Fruit fly (Drosophila melanogaster) whole organism, embryonic: ENCODE measurements around the gene CG31826.

ENCODE experiments used
- Abd-B ChIP-seq: fragments of 200-800 bp; sonication (Bioruptor generic); optimal IDR thresholded peaks from 2 replicates; lab custom pipeline; 2018; ENCODE audit warnings: missing biosample characterization, mild to moderate bottlenecking, missing genetic modification characterization, moderate library complexity
- Asciz ChIP-seq: fragments of 200-800 bp; sonication (Bioruptor generic); optimal IDR thresholded peaks from 2 replicates; lab custom pipeline; 2017; ENCODE audit warnings: missing biosample characterization, mild to moderate bottlenecking, missing genetic modification characterization, missing genetic modification reagents
- Bdp1 ChIP-seq: fragments of 200-800 bp; sonication (Bioruptor generic); optimal IDR thresholded peaks from 3 replicates; lab custom pipeline; 2016; ENCODE audit warnings: missing biosample characterization, missing genetic modification characterization
- BtbVII ChIP-seq: fragments of 200-800 bp; sonication (Bioruptor generic); optimal IDR thresholded peaks from 3 replicates; lab custom pipeline; 2017; ENCODE audit warnings: missing biosample characterization, mild to moderate bottlenecking, missing genetic modification characterization
- CG10267 ChIP-seq: fragments of 200-800 bp; sonication (Bioruptor generic); optimal IDR thresholded peaks from 2 replicates; lab custom pipeline; 2018; ENCODE audit warnings: missing biosample characterization, mild to moderate bottlenecking, missing genetic modification characterization, moderate library complexity
- CG11723 ChIP-seq: fragments of 200-800 bp; sonication (Bioruptor generic); optimal IDR thresholded peaks from 2 replicates; lab custom pipeline; 2017; ENCODE audit warnings: missing biosample characterization, mild to moderate bottlenecking, missing genetic modification characterization
- CG12236 ChIP-seq: fragments of 200-800 bp; sonication (Bioruptor generic); optimal IDR thresholded peaks from 2 replicates; lab custom pipeline; 2016; ENCODE audit warnings: missing biosample characterization, missing genetic modification characterization
- CG1233 ChIP-seq: fragments of 200-800 bp; sonication (Bioruptor generic); optimal IDR thresholded peaks from 4 replicates; lab custom pipeline; 2018; ENCODE audit warnings: missing biosample characterization, mild to moderate bottlenecking, missing genetic modification characterization
- CG12744 ChIP-seq: fragments of 200-800 bp; sonication (Bioruptor generic); optimal IDR thresholded peaks from 2 replicates; lab custom pipeline; 2016; ENCODE audit warnings: missing biosample characterization, missing genetic modification characterization
- CG12769 ChIP-seq: fragments of 200-800 bp; sonication (Bioruptor generic); optimal IDR thresholded peaks from 2 replicates; lab custom pipeline; 2019; ENCODE audit warnings: missing biosample characterization, mild to moderate bottlenecking, missing genetic modification characterization, moderate library complexity
- CG13296 ChIP-seq: fragments of 200-800 bp; sonication (Bioruptor generic); optimal IDR thresholded peaks from 3 replicates; lab custom pipeline; 2018; ENCODE audit warnings: missing biosample characterization, mild to moderate bottlenecking, missing genetic modification characterization
- CG15269 ChIP-seq: fragments of 200-800 bp; sonication (Bioruptor generic); optimal IDR thresholded peaks from 2 replicates; lab custom pipeline; 2018; ENCODE audit warnings: missing biosample characterization, mild to moderate bottlenecking, missing genetic modification characterization, moderate library complexity
- CG17361 ChIP-seq: fragments of 200-800 bp; sonication (Bioruptor generic); IDR thresholded peaks from 3 replicates; pipeline ENCODE4 v1.3.6; 2022; ENCODE audit warnings: missing biosample characterization, missing genetic modification characterization
- CG17612 ChIP-seq: fragments of 200-800 bp; sonication (Bioruptor generic); IDR thresholded peaks from 2 replicates; pipeline ENCODE4 v1.3.6; 2022; ENCODE audit warnings: missing biosample characterization, missing genetic modification characterization
- CG2120 ChIP-seq: fragments of 200-800 bp; sonication (Bioruptor generic); optimal IDR thresholded peaks from 3 replicates; lab custom pipeline; 2016; ENCODE audit warnings: missing biosample characterization, missing genetic modification characterization
- CG31441 ChIP-seq: fragments of 200-800 bp; sonication (Bioruptor generic); IDR thresholded peaks from 2 replicates; pipeline ENCODE4 v1.3.6; 2022; ENCODE audit warnings: missing biosample characterization, missing genetic modification characterization
- CG3726 ChIP-seq: fragments of 200-800 bp; sonication (Bioruptor generic); IDR thresholded peaks from 3 replicates; pipeline ENCODE4, ENCODE4 v1.3.6; 2022; ENCODE audit warnings: missing biosample characterization, missing genetic modification characterization
- CG4820 ChIP-seq: fragments of 200-800 bp; sonication (Bioruptor generic); optimal IDR thresholded peaks from 3 replicates; lab custom pipeline; 2016; ENCODE audit warnings: missing biosample characterization, missing genetic modification characterization
- CG6683 ChIP-seq: fragments of 200-800 bp; sonication (Bioruptor generic); optimal IDR thresholded peaks from 2 replicates; lab custom pipeline; 2017; ENCODE audit warnings: missing biosample characterization, mild to moderate bottlenecking, missing genetic modification characterization, missing genetic modification reagents
- CG6689 ChIP-seq: fragments of 200-800 bp; sonication (Bioruptor generic); IDR thresholded peaks from 2 replicates; pipeline ENCODE4 v1.3.6; 2022; ENCODE audit warnings: missing biosample characterization, missing genetic modification characterization
- CG7963 ChIP-seq: fragments of 200-800 bp; sonication (Bioruptor generic); IDR thresholded peaks from 3 replicates; pipeline ENCODE4 v1.3.6; 2022; ENCODE audit warnings: missing biosample characterization, missing genetic modification characterization; ENCODE audit not compliant: partially characterized antibody
- CG9609 ChIP-seq: fragments of 200-800 bp; sonication (Bioruptor generic); optimal IDR thresholded peaks from 3 replicates; lab custom pipeline; 2016; ENCODE audit warnings: missing biosample characterization, missing genetic modification characterization
- CkIIα-i1 ChIP-seq: fragments of 200-800 bp; sonication (Bioruptor generic); IDR thresholded peaks from 2 replicates; pipeline ENCODE4 v1.3.6; 2022; ENCODE audit warnings: missing biosample characterization, missing genetic modification characterization
- D ChIP-seq, 2 experiments: fragments of 200-800 bp in 1 of 2; fragments of >200 bp in 1 of 2; sonication (Bioruptor generic) in 1 of 2; optimal IDR thresholded peaks; 2 replicates in 1 of 2; 3 replicates in 1 of 2; lab custom pipeline; 2017; ENCODE audit warnings: mild to moderate bottlenecking in 1 of 2, missing biosample characterization in 1 of 2, missing genetic modification characterization in 1 of 2, missing genetic modification reagents in 1 of 2
- Deaf1 ChIP-seq: fragments of 200-800 bp; optimal IDR thresholded peaks from 3 replicates; lab custom pipeline; 2019; ENCODE audit warnings: missing biosample characterization, mild to moderate bottlenecking, missing genetic modification characterization, moderate library complexity
- E2f1 ChIP-seq: fragments of 200-800 bp; sonication (Bioruptor generic); IDR thresholded peaks from 2 replicates; pipeline ENCODE4 v1.3.6; 2022; ENCODE audit warnings: missing biosample characterization, missing genetic modification characterization
- Elba2 ChIP-seq: fragments of 200-800 bp; sonication (Bioruptor generic); optimal IDR thresholded peaks from 3 replicates; lab custom pipeline; 2016; ENCODE audit warnings: missing biosample characterization, missing genetic modification characterization
- Fer2 ChIP-seq: fragments of 200-800 bp; sonication (Bioruptor generic); optimal IDR thresholded peaks from 2 replicates; lab custom pipeline; 2018; ENCODE audit warnings: missing biosample characterization, mild to moderate bottlenecking, missing genetic modification characterization, moderate library complexity
- HLHmδ ChIP-seq: fragments of 200-800 bp; sonication (Bioruptor generic); optimal IDR thresholded peaks from 2 replicates; lab custom pipeline; 2018; ENCODE audit warnings: missing biosample characterization, mild to moderate bottlenecking, missing genetic modification characterization, moderate library complexity
- HmgD ChIP-seq: fragments of 200-800 bp; sonication (Bioruptor generic); optimal IDR thresholded peaks from 3 replicates; lab custom pipeline; 2016; ENCODE audit warnings: missing biosample characterization, missing genetic modification characterization
- HmgZ ChIP-seq: fragments of 200-800 bp; sonication (Bioruptor generic); optimal IDR thresholded peaks from 2 replicates; lab custom pipeline; 2018; ENCODE audit warnings: missing biosample characterization, mild to moderate bottlenecking, missing genetic modification characterization
- Nf-YA ChIP-seq: fragments of 200-800 bp; sonication (Bioruptor generic); IDR thresholded peaks from 2 replicates; pipeline ENCODE4 v1.3.6; 2022; ENCODE audit warnings: missing biosample characterization, missing genetic modification characterization
- Usf ChIP-seq: fragments of 200-800 bp; sonication (Bioruptor generic); optimal IDR thresholded peaks from 2 replicates; lab custom pipeline; 2017; ENCODE audit warnings: missing genotype, missing biosample characterization, missing genetic modification characterization
- ash1 ChIP-seq: fragments of 200-800 bp; sonication (Bioruptor generic); optimal IDR thresholded peaks from 2 replicates; lab custom pipeline; 2018; ENCODE audit warnings: missing biosample characterization, mild to moderate bottlenecking, missing genetic modification characterization
- chinmo ChIP-seq: fragments of 200-800 bp; sonication (Bioruptor generic); IDR thresholded peaks from 4 replicates; pipeline ENCODE4 v1.3.6; 2022; ENCODE audit warnings: missing biosample characterization, missing genetic modification characterization; ENCODE audit not compliant: partially characterized antibody
- chm ChIP-seq: fragments of 200-800 bp; sonication (Bioruptor generic); IDR thresholded peaks from 2 replicates; pipeline ENCODE4 v1.3.6; 2022; ENCODE audit warnings: missing biosample characterization, missing genetic modification characterization
- gem ChIP-seq: fragments of 200-800 bp; sonication (Bioruptor generic); optimal IDR thresholded peaks from 2 replicates; lab custom pipeline; 2019; ENCODE audit warnings: missing biosample characterization, mild to moderate bottlenecking, missing genetic modification characterization, moderate library complexity
- kay ChIP-seq: fragments of 200-800 bp; sonication (Bioruptor generic); optimal IDR thresholded peaks from 2 replicates; lab custom pipeline; 2016; ENCODE audit warnings: missing biosample characterization, missing genetic modification characterization
- kni ChIP-seq: fragments of 200-800 bp; sonication (Bioruptor generic); optimal IDR thresholded peaks from 3 replicates; lab custom pipeline; 2017; ENCODE audit warnings: mild to moderate bottlenecking, missing biosample characterization, missing genetic modification reagents, missing genetic modification characterization
- nerfin-1 ChIP-seq: fragments of 200-800 bp; sonication (Bioruptor generic); optimal IDR thresholded peaks from 3 replicates; lab custom pipeline; 2019; ENCODE audit warnings: missing biosample characterization, mild to moderate bottlenecking, missing genetic modification characterization, moderate library complexity
- nom ChIP-seq: fragments of 200-800 bp; sonication (Bioruptor generic); optimal IDR thresholded peaks from 2 replicates; lab custom pipeline; 2017; ENCODE audit warnings: missing biosample characterization, missing genetic modification characterization, mild to moderate bottlenecking, moderate library complexity, missing genetic modification reagents
- pan ChIP-seq, 4 experiments: fragments of >200 bp in 3 of 4; fragments of 200-800 bp in 1 of 4; sonication (Bioruptor generic) in 1 of 4; optimal IDR thresholded peaks in 3 of 4; IDR thresholded peaks in 1 of 4; 2 replicates each; pipeline versions ENCODE4 v1.3.6 to Lab custom; 2017 to 2022; ENCODE audit warnings: missing biosample characterization in 2 of 4, missing genetic modification characterization in 2 of 4, mixed read lengths in 1 of 4
- pzg ChIP-seq: fragments of 200-800 bp; sonication (Bioruptor generic); optimal IDR thresholded peaks from 3 replicates; lab custom pipeline; 2018; ENCODE audit warnings: missing biosample characterization, mild to moderate bottlenecking, missing genetic modification characterization, moderate library complexity
- seq ChIP-seq: fragments of 200-800 bp; sonication (Bioruptor generic); IDR thresholded peaks from 2 replicates; pipeline ENCODE4 v1.3.6; 2022; ENCODE audit warnings: missing biosample characterization, missing genetic modification characterization
- sim ChIP-seq: fragments of 200-800 bp; sonication (Bioruptor generic); IDR thresholded peaks from 2 replicates; pipeline ENCODE4 v1.3.6; 2022; ENCODE audit warnings: missing biosample characterization, missing genetic modification characterization
- stwl ChIP-seq: fragments of 200-800 bp; sonication (Bioruptor generic); optimal IDR thresholded peaks from 3 replicates; lab custom pipeline; 2018; ENCODE audit warnings: missing biosample characterization, mild to moderate bottlenecking, missing genetic modification characterization, moderate library complexity
- tgo ChIP-seq: fragments of 200-800 bp; sonication (Bioruptor generic); IDR thresholded peaks from 3 replicates; pipeline ENCODE4 v1.3.6; 2022; ENCODE audit warnings: missing biosample characterization, missing genetic modification characterization
- tx ChIP-seq: fragments of 200-800 bp; sonication (Bioruptor generic); optimal IDR thresholded peaks from 2 replicates; lab custom pipeline; 2016; ENCODE audit warnings: missing biosample characterization, missing genetic modification characterization
- vfl ChIP-seq: fragments of 200-800 bp; sonication (Bioruptor generic); optimal IDR thresholded peaks from 2 replicates; lab custom pipeline; 2016; ENCODE audit warnings: missing biosample characterization, missing genetic modification characterization
- zen ChIP-seq: fragments of 200-800 bp; sonication (Bioruptor generic); optimal IDR thresholded peaks from 3 replicates; lab custom pipeline; 2018; ENCODE audit warnings: missing biosample characterization, mild to moderate bottlenecking, missing genetic modification characterization, moderate library complexity

CG31826 gene

DNA sequence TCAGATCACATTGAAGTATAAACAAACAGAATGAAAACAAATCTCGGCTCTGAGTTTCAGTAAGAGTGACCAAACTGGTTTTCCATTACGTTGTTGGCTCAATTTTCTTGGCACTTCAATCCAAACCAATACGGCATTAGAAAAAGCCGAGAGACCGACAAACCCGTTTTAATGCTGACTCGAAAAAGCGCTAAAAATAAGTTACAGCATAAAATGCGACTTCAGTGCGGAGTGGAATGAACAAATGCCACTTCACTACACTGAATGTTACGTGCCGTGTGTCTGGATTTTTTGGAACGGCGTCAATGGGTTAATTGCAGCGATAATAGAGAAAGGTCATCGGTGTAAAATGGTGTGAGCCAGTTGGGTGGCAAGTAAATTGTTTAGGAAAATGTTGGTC lies 12.2 kb downstream of the CG31826 start (continued):
- TF ChIP-seq stwl (tag; lab: Kevin White, UChicago): peak; percentile 65
- TF ChIP-seq kni: peak; percentile 21
- no peak for TF ChIP-seq CG4820 (GFP tag; lab: Kevin White, UChicago)
- no peak for TF ChIP-seq chm (GFP tag; lab: Robert Waterston, UW)
- peak; percentile 7 for TF ChIP-seq CG10267
- TF ChIP-seq ash1 (GFP tag; lab: Kevin White, UChicago): no peak
- TF ChIP-seq E2f1 (GFP tag; lab: Robert Waterston, UW): no peak
- peak; percentile 29 for TF ChIP-seq CG15269 (tag; lab: Kevin White, UChicago)
- TF ChIP-seq Abd-B: no peak
- TF ChIP-seq HLHmδ (GFP tag; lab: Kevin White, UChicago): no peak
- TF ChIP-seq seq: no peak
- TF ChIP-seq D (optimal IDR thresholded peaks at IDR 0.05; lab: Kevin White, UChicago): no peak
- no peak for TF ChIP-seq D (GFP tag; optimal IDR thresholded peaks at IDR 0.05; lab: Kevin White, UChicago)
- no peak for TF ChIP-seq CG3726 (GFP tag; lab: Robert Waterston, UW)
- TF ChIP-seq CG17361 (GFP tag; lab: Robert Waterston, UW): no peak
- TF ChIP-seq Bdp1 (GFP tag; lab: Kevin White, UChicago): no peak
- TF ChIP-seq Elba2 (GFP tag; lab: Kevin White, UChicago): no peak
- TF ChIP-seq nom (GFP tag; lab: Kevin White, UChicago): no peak
- no peak for TF ChIP-seq tx (GFP tag; lab: Kevin White, UChicago)
- no peak for TF ChIP-seq CG11723 (GFP tag; lab: Kevin White, UChicago)
- no peak for TF ChIP-seq CG6689 (GFP tag; lab: Robert Waterston, UW)
- TF ChIP-seq BtbVII: no peak
- TF ChIP-seq Nf-YA (GFP tag; lab: Robert Waterston, UW): no peak
- TF ChIP-seq Usf (GFP tag; lab: Kevin White, UChicago): no peak
- peak; percentile 73; the same call in 1 of the 4 replicates for TF ChIP-seq chinmo (GFP tag; lab: Robert Waterston, UW)
- TF ChIP-seq pan (optimal IDR thresholded peaks at IDR 0.05; lab: Kevin White, UChicago): no peak
- no peak for TF ChIP-seq pan (GFP tag; optimal IDR thresholded peaks at IDR 0.05 in 1 of 2, IDR thresholded peaks at IDR 0.05 in 1 of 2)
- TF ChIP-seq Fer2 (tag; lab: Kevin White, UChicago): no peak
- TF ChIP-seq CG17612 (GFP tag; lab: Robert Waterston, UW): no peak
- no peak for TF ChIP-seq vfl (GFP tag; lab: Kevin White, UChicago)
- no peak for TF ChIP-seq Deaf1 (tag; lab: Kevin White, UChicago)
- no peak for TF ChIP-seq nerfin-1 (tag; lab: Kevin White, UChicago)
- no peak for TF ChIP-seq CG31441 (GFP tag; lab: Robert Waterston, UW)
- no peak for TF ChIP-seq CG13296
- TF ChIP-seq sim (GFP tag; lab: Robert Waterston, UW): no peak
- no peak for TF ChIP-seq zen (tag; lab: Kevin White, UChicago)
- TF ChIP-seq Asciz (GFP tag; lab: Kevin White, UChicago): no peak
- TF ChIP-seq tgo (GFP tag; lab: Robert Waterston, UW): no peak
- no peak for TF ChIP-seq CG6683 (GFP tag; lab: Kevin White, UChicago)
- no peak for TF ChIP-seq HmgD
- no peak for TF ChIP-seq pzg
- TF ChIP-seq CkIIα-i1 (GFP tag; lab: Robert Waterston, UW): no peak
- no peak for TF ChIP-seq HmgZ (tag; lab: Kevin White, UChicago)
- TF ChIP-seq CG1233 (GFP tag; lab: Kevin White, UChicago): no peak
- peak; percentile 2 for TF ChIP-seq CG12769 (tag; lab: Kevin White, UChicago)
- TF ChIP-seq kay (GFP tag; lab: Kevin White, UChicago): no peak
- peak; percentile 5 for TF ChIP-seq CG2120
- no peak for TF ChIP-seq CG12236 (GFP tag; lab: Kevin White, UChicago)
- TF ChIP-seq CG12744 (GFP tag; lab: Kevin White, UChicago): no peak
- no peak for TF ChIP-seq CG9609 (GFP tag; lab: Kevin White, UChicago)
- TF ChIP-seq gem (tag; lab: Kevin White, UChicago): no peak
- no peak for TF ChIP-seq CG7963 (GFP tag; lab: Robert Waterston, UW)
